Fruit fly (Drosophila melanogaster) whole organism, embryonic: Measurements from ENCODE around the gene Jhbp1.
A peak's percentile ranks its signal among the peaks of the same experiment; 100 is the strongest.

Experiments
- Blimp-1 ChIP-seq: fragments of 200-800 bp; sonication (Bioruptor generic); optimal IDR thresholded peaks from 3 replicates; lab custom pipeline; 2018; ENCODE audit warnings: missing biosample characterization, missing genetic modification characterization, mild to moderate bottlenecking, moderate library complexity, missing genetic modification reagents
- CG13624 ChIP-seq: fragments of 200-800 bp; sonication (Bioruptor generic); optimal IDR thresholded peaks from 2 replicates; lab custom pipeline; 2016; ENCODE audit warnings: missing biosample characterization, missing genetic modification characterization
- CG13894 ChIP-seq: fragments of 200-800 bp; sonication (Bioruptor generic); optimal IDR thresholded peaks from 3 replicates; lab custom pipeline; 2018; ENCODE audit warnings: missing biosample characterization, mild to moderate bottlenecking, missing genetic modification characterization, moderate library complexity
- CG14014 ChIP-seq: fragments of 200-800 bp; sonication (Bioruptor generic); IDR thresholded peaks from 2 replicates; pipeline ENCODE4 v1.3.6; 2022; ENCODE audit warnings: missing biosample characterization, missing genetic modification characterization
- CG14441 ChIP-seq: fragments of 200-800 bp; sonication (Bioruptor generic); IDR thresholded peaks from 2 replicates; pipeline ENCODE4 v1.3.6; 2022; ENCODE audit warnings: missing biosample characterization, missing genetic modification characterization
- CG18262 ChIP-seq: fragments of 200-800 bp; optimal IDR thresholded peaks from 3 replicates; lab custom pipeline; 2019; ENCODE audit warnings: missing biosample characterization, mild to moderate bottlenecking, missing genetic modification characterization, moderate library complexity
- CG2120 ChIP-seq: fragments of 200-800 bp; sonication (Bioruptor generic); optimal IDR thresholded peaks from 3 replicates; lab custom pipeline; 2016; ENCODE audit warnings: missing biosample characterization, missing genetic modification characterization
- CG2712 ChIP-seq: fragments of 200-800 bp; optimal IDR thresholded peaks from 3 replicates; lab custom pipeline; 2019; ENCODE audit warnings: missing biosample characterization, mild to moderate bottlenecking, missing genetic modification characterization, moderate library complexity
- CG3163 ChIP-seq: fragments of 200-800 bp; sonication (Bioruptor generic); optimal IDR thresholded peaks from 3 replicates; lab custom pipeline; 2016; ENCODE audit warnings: missing biosample characterization, missing genetic modification characterization
- CG32772 ChIP-seq: fragments of 200-800 bp; sonication (Bioruptor generic); IDR thresholded peaks from 2 replicates; pipeline ENCODE4 v1.3.6; 2022; ENCODE audit warnings: missing biosample characterization, missing genetic modification characterization
- CG4282 ChIP-seq: fragments of 200-800 bp; sonication (Bioruptor generic); optimal IDR thresholded peaks from 2 replicates; lab custom pipeline; 2016; ENCODE audit warnings: missing biosample characterization, missing genetic modification characterization
- CG4424 ChIP-seq: fragments of 200-800 bp; sonication (Bioruptor generic); optimal IDR thresholded peaks from 3 replicates; lab custom pipeline; 2016; ENCODE audit warnings: missing biosample characterization, missing genetic modification characterization
- CG6272 ChIP-seq: fragments of 200-800 bp; sonication (Bioruptor generic); IDR thresholded peaks from 2 replicates; pipeline ENCODE4 v1.3.6; 2022; ENCODE audit warnings: missing biosample characterization, missing genetic modification characterization
- CG6813 ChIP-seq: fragments of 200-800 bp; sonication (Bioruptor generic); optimal IDR thresholded peaks from 2 replicates; lab custom pipeline; 2017; ENCODE audit warnings: missing biosample characterization, missing genetic modification characterization, mild to moderate bottlenecking, moderate library complexity, missing genetic modification reagents
- CG8765 ChIP-seq: fragments of 200-800 bp; sonication (Bioruptor generic); IDR thresholded peaks from 2 replicates; pipeline ENCODE4 v1.3.6; 2022; ENCODE audit warnings: missing biosample characterization, missing genetic modification characterization
- CG9817 ChIP-seq: fragments of 200-800 bp; sonication (Bioruptor generic); optimal IDR thresholded peaks from 2 replicates; lab custom pipeline; 2018; ENCODE audit warnings: missing biosample characterization, mild to moderate bottlenecking, missing genetic modification characterization, moderate library complexity
- CG9876 ChIP-seq: fragments of 200-800 bp; sonication (Bioruptor generic); optimal IDR thresholded peaks from 2 replicates; lab custom pipeline; 2016; ENCODE audit warnings: missing biosample characterization, missing genetic modification characterization
- CrebB ChIP-seq: fragments of 200-800 bp; sonication (Bioruptor generic); optimal IDR thresholded peaks from 3 replicates; lab custom pipeline; 2018; ENCODE audit warnings: missing biosample characterization, mild to moderate bottlenecking, missing genetic modification characterization
- Dek ChIP-seq: fragments of 200-800 bp; sonication (Bioruptor generic); optimal IDR thresholded peaks from 3 replicates; lab custom pipeline; 2019; ENCODE audit warnings: missing biosample characterization, mild to moderate bottlenecking, missing genetic modification characterization, moderate library complexity
- E2f1 ChIP-seq: fragments of 200-800 bp; sonication (Bioruptor generic); IDR thresholded peaks from 2 replicates; pipeline ENCODE4 v1.3.6; 2022; ENCODE audit warnings: missing biosample characterization, missing genetic modification characterization
- Fer3 ChIP-seq: fragments of 200-800 bp; sonication (Bioruptor generic); optimal IDR thresholded peaks from 2 replicates; lab custom pipeline; 2018; ENCODE audit warnings: missing biosample characterization, mild to moderate bottlenecking, missing genetic modification characterization, moderate library complexity
- HLH3B ChIP-seq: fragments of 200-800 bp; sonication (Bioruptor generic); IDR thresholded peaks from 2 replicates; pipeline ENCODE4 v1.3.6; 2022; ENCODE audit warnings: missing biosample characterization, missing genetic modification characterization
- HLHmδ ChIP-seq: fragments of 200-800 bp; sonication (Bioruptor generic); optimal IDR thresholded peaks from 2 replicates; lab custom pipeline; 2018; ENCODE audit warnings: missing biosample characterization, mild to moderate bottlenecking, missing genetic modification characterization, moderate library complexity
- Hr3 ChIP-seq: fragments of 200-800 bp; sonication (Bioruptor generic); optimal IDR thresholded peaks from 3 replicates; lab custom pipeline; 2016; ENCODE audit warnings: missing biosample characterization, missing genetic modification characterization
- MTF-1 ChIP-seq: fragments of 200-800 bp; sonication (Bioruptor generic); optimal IDR thresholded peaks from 2 replicates; lab custom pipeline; 2018; ENCODE audit warnings: missing biosample characterization, mild to moderate bottlenecking, missing genetic modification characterization, borderline replicate concordance
- Med ChIP-seq: fragments of 200-800 bp; sonication (Bioruptor generic); peaks from one replicate; lab custom pipeline; 2016; ENCODE audit warnings: missing biosample characterization, missing genetic modification characterization, mild to moderate bottlenecking, inconsistent platforms, moderate library complexity
- NFAT ChIP-seq: fragments of 200-800 bp; sonication (Bioruptor generic); IDR thresholded peaks from 2 replicates; pipeline ENCODE4 v1.3.6; 2022; ENCODE audit warnings: missing biosample characterization, missing genetic modification characterization
- Pdp1 ChIP-seq, 2 experiments: fragments of 200-800 bp; sonication (Bioruptor generic); optimal IDR thresholded peaks; 3 replicates each; lab custom pipeline; 2016; ENCODE audit warnings: missing biosample characterization in 2 of 2, missing genetic modification characterization in 2 of 2, mild to moderate bottlenecking in 1 of 2, moderate library complexity in 1 of 2
- Usf ChIP-seq: fragments of 200-800 bp; sonication (Bioruptor generic); optimal IDR thresholded peaks from 2 replicates; lab custom pipeline; 2017; ENCODE audit warnings: missing genotype, missing biosample characterization, missing genetic modification characterization
- Xrp1 ChIP-seq: fragments of 200-800 bp; sonication (Bioruptor generic); IDR thresholded peaks from 2 replicates; pipeline ENCODE4 v1.3.6; 2022; ENCODE audit warnings: missing biosample characterization, missing genetic modification characterization
- ash1 ChIP-seq: fragments of 200-800 bp; sonication (Bioruptor generic); optimal IDR thresholded peaks from 2 replicates; lab custom pipeline; 2018; ENCODE audit warnings: missing biosample characterization, mild to moderate bottlenecking, missing genetic modification characterization
- dm ChIP-seq: fragments of 200-800 bp; sonication (Bioruptor generic); optimal IDR thresholded peaks from 3 replicates; lab custom pipeline; 2016; ENCODE audit warnings: missing biosample characterization, missing genetic modification characterization
- fu2 ChIP-seq: fragments of 200-800 bp; sonication (Bioruptor generic); optimal IDR thresholded peaks from 2 replicates; lab custom pipeline; 2016; ENCODE audit warnings: missing biosample characterization, missing genetic modification characterization
- grn ChIP-seq: fragments of 200-800 bp; sonication (Bioruptor generic); optimal IDR thresholded peaks from 3 replicates; lab custom pipeline; 2017; ENCODE audit warnings: missing biosample characterization, missing genetic modification characterization
- hkb ChIP-seq, 2 experiments: fragments of 200-800 bp in 1 of 2; fragments of >200 bp in 1 of 2; sonication (Bioruptor generic) in 1 of 2; IDR thresholded peaks in 1 of 2; optimal IDR thresholded peaks in 1 of 2; 2 replicates each; pipeline versions ENCODE4 v1.3.6 to Lab custom; 2017 to 2022; ENCODE audit warnings: missing biosample characterization in 1 of 2, missing genetic modification characterization in 1 of 2
- ind ChIP-seq: fragments of 200-800 bp; sonication (Bioruptor generic); optimal IDR thresholded peaks from 3 replicates; lab custom pipeline; 2016; ENCODE audit warnings: missing biosample characterization, missing genetic modification characterization
- kay ChIP-seq: fragments of 200-800 bp; sonication (Bioruptor generic); optimal IDR thresholded peaks from 2 replicates; lab custom pipeline; 2016; ENCODE audit warnings: missing biosample characterization, missing genetic modification characterization
- knrl ChIP-seq: fragments of 200-800 bp; sonication (Bioruptor generic); IDR thresholded peaks from 3 replicates; pipeline ENCODE4 v1.3.6; 2022; ENCODE audit warnings: missing biosample characterization, missing genetic modification characterization; ENCODE audit not compliant: partially characterized antibody
- lab ChIP-seq: fragments of 200-800 bp; sonication (Bioruptor generic); optimal IDR thresholded peaks from 3 replicates; lab custom pipeline; 2017; ENCODE audit warnings: missing biosample characterization, missing genetic modification characterization, mild to moderate bottlenecking, moderate library complexity, missing genetic modification reagents
- lbe ChIP-seq: fragments of 200-800 bp; sonication (Bioruptor generic); optimal IDR thresholded peaks from 2 replicates; lab custom pipeline; 2016; ENCODE audit warnings: missing biosample characterization, mild to moderate bottlenecking, missing genetic modification characterization
- nom ChIP-seq: fragments of 200-800 bp; sonication (Bioruptor generic); optimal IDR thresholded peaks from 2 replicates; lab custom pipeline; 2017; ENCODE audit warnings: missing biosample characterization, missing genetic modification characterization, mild to moderate bottlenecking, moderate library complexity, missing genetic modification reagents
- pnt ChIP-seq: fragments of 200-800 bp; sonication (Bioruptor generic); optimal IDR thresholded peaks from 3 replicates; lab custom pipeline; 2016; ENCODE audit warnings: missing biosample characterization, missing genetic modification characterization
- pzg ChIP-seq: fragments of 200-800 bp; sonication (Bioruptor generic); optimal IDR thresholded peaks from 3 replicates; lab custom pipeline; 2018; ENCODE audit warnings: missing biosample characterization, mild to moderate bottlenecking, missing genetic modification characterization, moderate library complexity
- so ChIP-seq: fragments of 200-800 bp; sonication (Bioruptor generic); IDR thresholded peaks from 3 replicates; pipeline ENCODE4 v1.3.6; 2022; ENCODE audit warnings: missing biosample characterization, missing genetic modification characterization
- sug ChIP-seq: fragments of 200-800 bp; optimal IDR thresholded peaks from 2 replicates; lab custom pipeline; 2019; ENCODE audit warnings: missing biosample characterization, mild to moderate bottlenecking, missing genetic modification characterization, moderate library complexity
- tin ChIP-seq: fragments of 200-800 bp; sonication (Bioruptor generic); optimal IDR thresholded peaks from 3 replicates; lab custom pipeline; 2016; ENCODE audit warnings: missing biosample characterization, missing genetic modification characterization
- tll ChIP-seq, 2 experiments: fragments of 200-800 bp in 1 of 2; fragments of >200 bp in 1 of 2; sonication (Bioruptor generic) in 1 of 2; optimal IDR thresholded peaks; 2 replicates each; lab custom pipeline; 2017 to 2019; ENCODE audit warnings: missing biosample characterization in 2 of 2, missing genetic modification characterization in 2 of 2, mild to moderate bottlenecking in 1 of 2, moderate library complexity in 1 of 2
- zen ChIP-seq: fragments of 200-800 bp; sonication (Bioruptor generic); optimal IDR thresholded peaks from 3 replicates; lab custom pipeline; 2018; ENCODE audit warnings: missing biosample characterization, mild to moderate bottlenecking, missing genetic modification characterization, moderate library complexity

Gene Jhbp1

DNA sequence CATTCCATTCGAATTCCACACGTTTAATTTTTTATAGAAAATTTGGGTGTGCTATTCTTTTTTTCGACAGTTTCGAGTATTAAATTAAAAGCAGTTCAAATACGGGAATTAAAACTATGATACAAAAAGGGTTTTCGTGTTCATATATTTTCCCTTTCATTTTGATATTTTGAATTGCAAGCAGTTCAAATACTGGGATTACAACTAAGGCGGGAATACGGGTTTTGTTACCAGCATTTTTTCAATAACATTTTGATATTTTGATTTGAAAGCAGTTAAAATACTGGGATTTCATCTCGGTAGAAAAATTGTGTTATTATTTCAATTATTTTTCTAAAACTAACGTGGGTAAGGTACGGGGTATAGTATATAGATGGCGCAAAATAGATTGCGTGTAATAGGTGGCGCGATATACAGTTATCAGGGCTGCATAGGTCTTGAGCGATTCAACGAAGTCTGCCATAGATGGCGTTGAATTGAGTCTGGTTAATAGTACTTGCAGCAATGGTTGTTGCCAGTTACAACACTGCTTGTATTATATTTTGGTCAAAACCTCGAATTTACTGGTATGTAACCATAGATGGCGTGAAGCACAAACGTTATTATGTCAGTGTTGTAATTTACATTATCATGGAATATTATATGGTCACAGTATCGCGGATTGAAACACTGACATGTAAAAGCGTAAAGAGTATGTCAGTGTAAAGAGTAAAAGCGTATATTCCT is 5.3 kb downstream of the Jhbp1 start (continued):
- no peak for TF ChIP-seq tll (GFP tag; optimal IDR thresholded peaks at IDR 0.05; lab: Kevin White, UChicago)
- no peak for TF ChIP-seq kay (GFP tag; lab: Kevin White, UChicago)
- peak; percentile 86 for TF ChIP-seq NFAT (GFP tag; lab: Robert Waterston, UW)
- TF ChIP-seq HLH3B (GFP tag; lab: Robert Waterston, UW), result peak; percentile 34; the same call in 1 of the 2 replicates
- peak; percentile 63; the same call in 1 of the 2 replicates for TF ChIP-seq CG6272 (GFP tag; lab: Robert Waterston, UW)
- peak; percentile 64 for TF ChIP-seq Hr3
- peak; percentile 80 for TF ChIP-seq Blimp-1
- peak; percentile 69 for TF ChIP-seq CG2120 (GFP tag; lab: Kevin White, UChicago)
- peak; percentile 82 for TF ChIP-seq knrl (GFP tag; lab: Robert Waterston, UW)
- TF ChIP-seq sug, result peak; percentile 61
- TF ChIP-seq CG3163 (GFP tag; lab: Kevin White, UChicago), result peak; percentile 67
- TF ChIP-seq CG13894 (tag; lab: Kevin White, UChicago), result peak; percentile 86
- TF ChIP-seq grn (GFP tag; lab: Kevin White, UChicago), result no peak
- peak; percentile 3 for TF ChIP-seq CG18262 (tag; lab: Kevin White, UChicago)
- TF ChIP-seq Fer3, result peak; percentile 39
- TF ChIP-seq pzg (GFP tag; lab: Kevin White, UChicago), result peak; percentile 31
- peak; percentile 95 for TF ChIP-seq Med (GFP tag; lab: Kevin White, UChicago)
- peak; percentile 57 for TF ChIP-seq pnt (GFP tag; lab: Kevin White, UChicago)
- 0 out of 2 replicates have a peak, but pooled peaks have one; percentile 6 for TF ChIP-seq Xrp1 (GFP tag; lab: Robert Waterston, UW)
- TF ChIP-seq dm (GFP tag; lab: Kevin White, UChicago), result peak; percentile 34
- peak; percentile 53; the same call in 1 of the 2 replicates for TF ChIP-seq CG32772 (GFP tag; lab: Robert Waterston, UW)
- peak; percentile 49; the same call in 1 of the 2 replicates for TF ChIP-seq CG14014 (GFP tag; lab: Robert Waterston, UW)
- TF ChIP-seq ash1 (GFP tag; lab: Kevin White, UChicago), result peak; percentile 44
- TF ChIP-seq hkb (optimal IDR thresholded peaks at IDR 0.05; lab: Kevin White, UChicago), result peak; percentile 8
- TF ChIP-seq hkb (GFP tag; IDR thresholded peaks at IDR 0.05; lab: Robert Waterston, UW), result no peak
- no peak for TF ChIP-seq lab (GFP tag; lab: Kevin White, UChicago)
- peak; percentile 60 for TF ChIP-seq CG14441 (GFP tag; lab: Robert Waterston, UW)
- TF ChIP-seq CG4424, result peak; percentile 57
- TF ChIP-seq Usf (GFP tag; lab: Kevin White, UChicago), result no peak
- peak; percentile 29 for TF ChIP-seq fu2 (GFP tag; lab: Kevin White, UChicago)
- TF ChIP-seq lbe, result no peak
- no peak for TF ChIP-seq CG6813
- TF ChIP-seq CG2712 (tag; lab: Kevin White, UChicago), result peak; percentile 58
- TF ChIP-seq CG4282 (GFP tag; lab: Kevin White, UChicago), result peak; percentile 70
- no peak for TF ChIP-seq nom (GFP tag; lab: Kevin White, UChicago)
- TF ChIP-seq tin (GFP tag; lab: Kevin White, UChicago), result peak; percentile 82
- TF ChIP-seq E2f1 (GFP tag; lab: Robert Waterston, UW), result no peak
- peak; percentile 35 for TF ChIP-seq Dek (tag; lab: Kevin White, UChicago)
- TF ChIP-seq Pdp1 (GFP tag; optimal IDR thresholded peaks at IDR 0.05; lab: Kevin White, UChicago), result peak; percentile 52 to 96
- TF ChIP-seq ind, result peak; percentile 66
- peak; percentile 2 for TF ChIP-seq MTF-1 (GFP tag; lab: Kevin White, UChicago)
- peak; percentile 63; the same call in 1 of the 3 replicates for TF ChIP-seq so
- peak; percentile 43 for TF ChIP-seq zen (tag; lab: Kevin White, UChicago)
- TF ChIP-seq CG13624, result peak; percentile 61
- TF ChIP-seq CG9817, result peak; percentile 67
- TF ChIP-seq CrebB (tag; lab: Kevin White, UChicago), result peak; percentile 13
- peak; percentile 83 for TF ChIP-seq CG9876 (GFP tag; lab: Kevin White, UChicago)
- peak; percentile 34 for TF ChIP-seq HLHmδ (GFP tag; lab: Kevin White, UChicago)
- peak; percentile 44; the same call in 1 of the 2 replicates for TF ChIP-seq CG8765 (GFP tag; lab: Robert Waterston, UW)
